Fruit fly (Drosophila melanogaster) whole organism, embryonic: Measurements from ENCODE around the gene CG5080.

Source experiments
- Ada2b ChIP-seq: fragments of 200-800 bp; sonication (Bioruptor generic); IDR thresholded peaks from 2 replicates; pipeline ENCODE4 v1.3.6; 2022; ENCODE audit warnings: missing biosample characterization, missing genetic modification characterization
- CG10267 ChIP-seq: fragments of 200-800 bp; sonication (Bioruptor generic); optimal IDR thresholded peaks from 2 replicates; lab custom pipeline; 2018; ENCODE audit warnings: missing biosample characterization, mild to moderate bottlenecking, missing genetic modification characterization, moderate library complexity
- CG10321 ChIP-seq: fragments of 200-800 bp; sonication (Bioruptor generic); IDR thresholded peaks from 2 replicates; pipeline ENCODE4 v1.3.6; 2022; ENCODE audit warnings: missing biosample characterization, missing genetic modification characterization
- CG10462 ChIP-seq: fragments of 200-800 bp; sonication (Bioruptor generic); optimal IDR thresholded peaks from 2 replicates; lab custom pipeline; 2016; ENCODE audit warnings: missing biosample characterization, missing genetic modification characterization
- CG12071 ChIP-seq: fragments of 200-800 bp; sonication (Bioruptor generic); optimal IDR thresholded peaks from 3 replicates; lab custom pipeline; 2018; ENCODE audit warnings: missing biosample characterization, mild to moderate bottlenecking, missing genetic modification characterization
- CG14014 ChIP-seq: fragments of 200-800 bp; sonication (Bioruptor generic); IDR thresholded peaks from 2 replicates; pipeline ENCODE4 v1.3.6; 2022; ENCODE audit warnings: missing biosample characterization, missing genetic modification characterization
- CG14441 ChIP-seq: fragments of 200-800 bp; sonication (Bioruptor generic); IDR thresholded peaks from 2 replicates; pipeline ENCODE4 v1.3.6; 2022; ENCODE audit warnings: missing biosample characterization, missing genetic modification characterization
- CG14860 ChIP-seq: fragments of 200-800 bp; sonication (Bioruptor generic); IDR thresholded peaks from 3 replicates; pipeline ENCODE4 v1.3.6; 2022; ENCODE audit warnings: missing biosample characterization, missing genetic modification characterization; ENCODE audit not compliant: partially characterized antibody
- CG15514 ChIP-seq: fragments of 200-800 bp; sonication (Bioruptor generic); optimal IDR thresholded peaks from 3 replicates; lab custom pipeline; 2017; ENCODE audit warnings: missing biosample characterization, missing genetic modification characterization, mild to moderate bottlenecking, moderate library complexity, missing genetic modification reagents
- CG1603 ChIP-seq: fragments of 200-800 bp; sonication (Bioruptor generic); optimal IDR thresholded peaks from 2 replicates; lab custom pipeline; 2019; ENCODE audit warnings: missing biosample characterization, mild to moderate bottlenecking, missing genetic modification characterization, moderate library complexity
- CG1647 ChIP-seq: fragments of 200-800 bp; sonication (Bioruptor generic); optimal IDR thresholded peaks from 3 replicates; lab custom pipeline; 2016; ENCODE audit warnings: missing biosample characterization, missing genetic modification characterization
- CG17328 ChIP-seq: fragments of 200-800 bp; sonication (Bioruptor generic); IDR thresholded peaks from 2 replicates; pipeline ENCODE4 v1.3.6; 2022; ENCODE audit warnings: missing biosample characterization, missing genetic modification characterization
- CG17912 ChIP-seq: fragments of 200-800 bp; sonication (Bioruptor generic); optimal IDR thresholded peaks from 2 replicates; lab custom pipeline; 2018; ENCODE audit warnings: missing biosample characterization, mild to moderate bottlenecking, missing genetic modification characterization
- CG31441 ChIP-seq: fragments of 200-800 bp; sonication (Bioruptor generic); IDR thresholded peaks from 2 replicates; pipeline ENCODE4 v1.3.6; 2022; ENCODE audit warnings: missing biosample characterization, missing genetic modification characterization
- CG32532 ChIP-seq: fragments of 200-800 bp; sonication (Bioruptor generic); IDR thresholded peaks from 2 replicates; pipeline ENCODE4 v1.3.6; 2022; ENCODE audit warnings: missing biosample characterization, missing genetic modification characterization
- CG32767 ChIP-seq: fragments of 200-800 bp; sonication (Bioruptor generic); IDR thresholded peaks from 2 replicates; pipeline ENCODE4 v1.3.6; 2022; ENCODE audit warnings: missing biosample characterization, missing genetic modification characterization
- CG3281 ChIP-seq: fragments of 200-800 bp; sonication (Bioruptor generic); optimal IDR thresholded peaks from 3 replicates; lab custom pipeline; 2017; ENCODE audit warnings: missing biosample characterization, mild to moderate bottlenecking, missing genetic modification characterization
- CG6654 ChIP-seq: fragments of 200-800 bp; sonication (Bioruptor generic); optimal IDR thresholded peaks from 2 replicates; lab custom pipeline; 2017; ENCODE audit warnings: missing biosample characterization, mild to moderate bottlenecking, missing genetic modification characterization
- CG6791 ChIP-seq: fragments of 200-800 bp; sonication (Bioruptor generic); IDR thresholded peaks from 3 replicates; pipeline ENCODE4 v1.3.6; 2022; ENCODE audit warnings: missing biosample characterization, missing genetic modification characterization; ENCODE audit not compliant: partially characterized antibody
- CG7556 ChIP-seq: fragments of 200-800 bp; sonication (Bioruptor generic); optimal IDR thresholded peaks from 2 replicates; lab custom pipeline; 2017; ENCODE audit warnings: missing biosample characterization, mild to moderate bottlenecking, missing genetic modification characterization
- CG7987 ChIP-seq: fragments of 200-800 bp; sonication (Bioruptor generic); optimal IDR thresholded peaks from 2 replicates; lab custom pipeline; 2018; ENCODE audit warnings: missing biosample characterization, mild to moderate bottlenecking, missing genetic modification characterization, moderate library complexity
- CoRest ChIP-seq: fragments of 200-800 bp; sonication (Bioruptor generic); optimal IDR thresholded peaks from 3 replicates; lab custom pipeline; 2018; ENCODE audit warnings: missing biosample characterization, mild to moderate bottlenecking, missing genetic modification characterization, moderate library complexity
- D19B ChIP-seq: fragments of 200-800 bp; sonication (Bioruptor generic); optimal IDR thresholded peaks from 2 replicates; lab custom pipeline; 2017; ENCODE audit warnings: missing biosample characterization, mild to moderate bottlenecking, missing genetic modification characterization
- Dref ChIP-seq: fragments of 200-800 bp; sonication (Bioruptor generic); IDR thresholded peaks from 2 replicates; pipeline ENCODE4 v1.3.6; 2022; ENCODE audit warnings: missing biosample characterization, missing genetic modification characterization
- Fer2 ChIP-seq: fragments of 200-800 bp; sonication (Bioruptor generic); optimal IDR thresholded peaks from 2 replicates; lab custom pipeline; 2018; ENCODE audit warnings: missing biosample characterization, mild to moderate bottlenecking, missing genetic modification characterization, moderate library complexity
- HLH54F ChIP-seq: fragments of 200-800 bp; sonication (Bioruptor generic); optimal IDR thresholded peaks from 3 replicates; lab custom pipeline; 2016; ENCODE audit warnings: missing biosample characterization, missing genetic modification characterization
- Hmx ChIP-seq: fragments of 200-800 bp; sonication (Bioruptor generic); optimal IDR thresholded peaks from 2 replicates; lab custom pipeline; 2016; ENCODE audit warnings: missing biosample characterization, missing genetic modification characterization
- Hr39 ChIP-seq: fragments of >200 bp; optimal IDR thresholded peaks from 2 replicates; lab custom pipeline; 2017
- Kr ChIP-seq: fragments of 200-800 bp; sonication (Bioruptor generic); optimal IDR thresholded peaks from 2 replicates; lab custom pipeline; 2017; ENCODE audit warnings: missing biosample characterization, mild to moderate bottlenecking, missing genetic modification characterization
- Oli ChIP-seq: fragments of 200-800 bp; sonication (Bioruptor generic); optimal IDR thresholded peaks from 2 replicates; lab custom pipeline; 2018; ENCODE audit warnings: missing biosample characterization, mild to moderate bottlenecking, missing genetic modification characterization, moderate library complexity
- Ptx1 ChIP-seq: fragments of 200-800 bp; sonication (Bioruptor generic); IDR thresholded peaks from 2 replicates; pipeline ENCODE4 v1.3.6; 2022; ENCODE audit warnings: missing biosample characterization, missing genetic modification characterization
- Sry-β ChIP-seq: fragments of 200-800 bp; sonication (Bioruptor generic); optimal IDR thresholded peaks from 2 replicates; lab custom pipeline; 2018; ENCODE audit warnings: missing biosample characterization, mild to moderate bottlenecking, missing genetic modification characterization, moderate library complexity
- Sry-δ ChIP-seq: fragments of 200-800 bp; sonication (Bioruptor generic); optimal IDR thresholded peaks from 2 replicates; lab custom pipeline; 2016; ENCODE audit warnings: missing biosample characterization, missing genetic modification characterization
- bab2 ChIP-seq: fragments of 200-800 bp; sonication (Bioruptor generic); optimal IDR thresholded peaks from 2 replicates; lab custom pipeline; 2016; ENCODE audit warnings: missing biosample characterization, missing genetic modification characterization
- btn ChIP-seq: fragments of 200-800 bp; sonication (Bioruptor generic); optimal IDR thresholded peaks from 2 replicates; lab custom pipeline; 2016; ENCODE audit warnings: missing biosample characterization, missing genetic modification characterization
- da ChIP-seq: fragments of 200-800 bp; sonication (Bioruptor generic); optimal IDR thresholded peaks from 2 replicates; lab custom pipeline; 2016; ENCODE audit warnings: missing biosample characterization, missing genetic modification characterization
- esg ChIP-seq: fragments of 200-800 bp; sonication (Bioruptor generic); conservative IDR thresholded peaks from 2 replicates; pipeline ENCODE4 v1.3.6; 2022; ENCODE audit warnings: missing biosample characterization, missing genetic modification characterization
- insv ChIP-seq, 2 experiments: fragments of 200-800 bp; sonication (Bioruptor generic); optimal IDR thresholded peaks; 3 replicates each; lab custom pipeline; 2016 to 2018; ENCODE audit warnings: missing biosample characterization in 2 of 2, missing genetic modification characterization in 2 of 2
- kni ChIP-seq: fragments of 200-800 bp; sonication (Bioruptor generic); optimal IDR thresholded peaks from 3 replicates; lab custom pipeline; 2017; ENCODE audit warnings: mild to moderate bottlenecking, missing biosample characterization, missing genetic modification reagents, missing genetic modification characterization
- lbe ChIP-seq: fragments of 200-800 bp; sonication (Bioruptor generic); optimal IDR thresholded peaks from 2 replicates; lab custom pipeline; 2016; ENCODE audit warnings: missing biosample characterization, mild to moderate bottlenecking, missing genetic modification characterization
- nau ChIP-seq: fragments of 200-800 bp; sonication (Bioruptor generic); optimal IDR thresholded peaks from 3 replicates; lab custom pipeline; 2017; ENCODE audit warnings: missing biosample characterization, mild to moderate bottlenecking, missing genetic modification characterization, missing genetic modification reagents
- pan ChIP-seq, 4 experiments: fragments of >200 bp in 3 of 4; fragments of 200-800 bp in 1 of 4; sonication (Bioruptor generic) in 1 of 4; optimal IDR thresholded peaks in 3 of 4; IDR thresholded peaks in 1 of 4; 2 replicates each; pipeline versions ENCODE4 v1.3.6 to Lab custom; 2017 to 2022; ENCODE audit warnings: missing biosample characterization in 2 of 4, missing genetic modification characterization in 2 of 4, mixed read lengths in 1 of 4
- pum ChIP-seq: fragments of 200-800 bp; sonication (Bioruptor generic); optimal IDR thresholded peaks from 2 replicates; lab custom pipeline; 2016; ENCODE audit warnings: missing biosample characterization, missing genetic modification characterization
- sd ChIP-seq: fragments of 200-800 bp; sonication (Bioruptor generic); optimal IDR thresholded peaks from 3 replicates; lab custom pipeline; 2018; ENCODE audit warnings: missing biosample characterization, mild to moderate bottlenecking, missing genetic modification characterization, moderate library complexity
- seq ChIP-seq: fragments of 200-800 bp; sonication (Bioruptor generic); IDR thresholded peaks from 2 replicates; pipeline ENCODE4 v1.3.6; 2022; ENCODE audit warnings: missing biosample characterization, missing genetic modification characterization
- so ChIP-seq: fragments of 200-800 bp; sonication (Bioruptor generic); IDR thresholded peaks from 3 replicates; pipeline ENCODE4 v1.3.6; 2022; ENCODE audit warnings: missing biosample characterization, missing genetic modification characterization
- sob ChIP-seq: fragments of 200-800 bp; sonication (Bioruptor generic); IDR thresholded peaks from 2 replicates; pipeline ENCODE4 v1.3.6; 2022; ENCODE audit warnings: missing biosample characterization, missing genetic modification characterization
- sug ChIP-seq: fragments of 200-800 bp; optimal IDR thresholded peaks from 2 replicates; lab custom pipeline; 2019; ENCODE audit warnings: missing biosample characterization, mild to moderate bottlenecking, missing genetic modification characterization, moderate library complexity
- tx ChIP-seq: fragments of 200-800 bp; sonication (Bioruptor generic); optimal IDR thresholded peaks from 2 replicates; lab custom pipeline; 2016; ENCODE audit warnings: missing biosample characterization, missing genetic modification characterization
- vvl ChIP-seq: fragments of 200-800 bp; sonication (Bioruptor generic); IDR thresholded peaks from 2 replicates; pipeline ENCODE4 v1.3.6; 2022; ENCODE audit warnings: missing biosample characterization, missing genetic modification characterization
- zfh1 ChIP-seq: fragments of 200-800 bp; sonication (Bioruptor generic); IDR thresholded peaks from 3 replicates; pipeline ENCODE4 v1.3.6; 2022; ENCODE audit warnings: missing biosample characterization, missing genetic modification characterization

The CG5080 gene

DNA sequence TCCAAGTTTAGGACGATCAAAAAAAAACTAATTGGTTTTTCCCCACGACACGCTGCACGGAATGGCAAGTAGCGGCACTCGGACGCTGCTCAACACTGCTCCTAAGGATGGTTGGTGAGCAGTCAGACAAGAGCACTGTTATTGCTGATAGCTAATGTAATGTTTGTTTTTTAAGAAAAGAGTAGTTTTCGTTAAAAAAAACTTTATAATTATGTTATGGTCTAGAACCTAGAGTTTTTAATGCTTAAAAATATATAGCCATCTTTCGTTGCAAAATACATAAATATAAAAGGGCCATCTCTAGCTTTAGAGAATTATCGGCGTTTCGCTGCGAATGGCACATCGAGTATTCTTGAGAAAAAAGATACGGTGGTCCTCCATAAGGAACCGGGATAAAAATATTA, 9.0 kb upstream of the CG5080 start, which contains the start of the genes Charon and CG4887 (continued):
- TF ChIP-seq Oli (tag; lab: Kevin White, UChicago) = no peak
- TF ChIP-seq vvl (GFP tag; lab: Robert Waterston, UW) = peak; percentile 86
- TF ChIP-seq tx (GFP tag; lab: Kevin White, UChicago) = peak; percentile 79
- TF ChIP-seq CG17328 (GFP tag; lab: Robert Waterston, UW) = peak; percentile 70
- TF ChIP-seq kni = no peak
- 0 out of 3 replicates have a peak, but pooled peaks have one; percentile 37 for TF ChIP-seq CG6791 (GFP tag; lab: Robert Waterston, UW)
- peak; percentile 79 for TF ChIP-seq CG15514 (GFP tag; lab: Kevin White, UChicago)
- TF ChIP-seq Kr (GFP tag; lab: Kevin White, UChicago) = no peak
- peak; percentile 92 for TF ChIP-seq CoRest (tag; lab: Kevin White, UChicago)
- TF ChIP-seq Dref (GFP tag; lab: Robert Waterston, UW) = peak; percentile 55
- no peak for TF ChIP-seq nau (GFP tag; lab: Kevin White, UChicago)
- peak; percentile 84 for TF ChIP-seq esg (GFP tag; lab: Robert Waterston, UW)
- TF ChIP-seq bab2 (GFP tag; lab: Kevin White, UChicago) = peak; percentile 89
- TF ChIP-seq Sry-β (GFP tag; lab: Kevin White, UChicago) = no peak
- TF ChIP-seq CG1647 (GFP tag; lab: Kevin White, UChicago) = peak; percentile 76
- TF ChIP-seq CG10321 = no peak
- TF ChIP-seq sug (tag; lab: Kevin White, UChicago) = no peak
- TF ChIP-seq Ada2b (GFP tag; lab: Robert Waterston, UW) = peak; percentile 65
- no peak for TF ChIP-seq lbe (GFP tag; lab: Kevin White, UChicago)
- TF ChIP-seq sd (tag; lab: Kevin White, UChicago) = no peak
- peak; percentile 11; the same call in 1 of the 3 replicates for TF ChIP-seq so
- TF ChIP-seq HLH54F (GFP tag; lab: Kevin White, UChicago) = peak; percentile 90
- TF ChIP-seq insv (GFP tag; optimal IDR thresholded peaks at IDR 0.05; lab: Kevin White, UChicago) = peak in 1 of 2 experiments; percentile 58
- no peak for TF ChIP-seq D19B (GFP tag; lab: Kevin White, UChicago)
- TF ChIP-seq CG32767 (GFP tag; lab: Robert Waterston, UW) = peak; percentile 49; the same call in 1 of the 2 replicates
- TF ChIP-seq pum = peak; percentile 90
- no peak for TF ChIP-seq CG7556 (GFP tag; lab: Kevin White, UChicago)
- TF ChIP-seq CG14860 (GFP tag; lab: Robert Waterston, UW) = peak; percentile 34; the same call in 1 of the 3 replicates
- peak; percentile 96 for TF ChIP-seq Sry-δ (GFP tag; lab: Kevin White, UChicago)
- TF ChIP-seq CG1603 (tag; lab: Kevin White, UChicago) = no peak
- TF ChIP-seq Hmx (GFP tag; lab: Kevin White, UChicago) = peak; percentile 53
- peak; percentile 82 for TF ChIP-seq CG32532 (GFP tag; lab: Robert Waterston, UW)
- peak; percentile 71 for TF ChIP-seq CG14014
- peak; percentile 80 for TF ChIP-seq CG3281 (GFP tag; lab: Kevin White, UChicago)
- TF ChIP-seq zfh1 (GFP tag; lab: Robert Waterston, UW) = peak; percentile 77
- TF ChIP-seq sob = peak; percentile 89
- no peak for TF ChIP-seq CG12071 (GFP tag; lab: Kevin White, UChicago)
- no peak for TF ChIP-seq pan (optimal IDR thresholded peaks at IDR 0.05; lab: Kevin White, UChicago)
- TF ChIP-seq pan (GFP tag; optimal IDR thresholded peaks at IDR 0.05 in 1 of 2, IDR thresholded peaks at IDR 0.05 in 1 of 2) = peak in 1 of 2 experiments; percentile 83
- TF ChIP-seq Ptx1 (GFP tag; lab: Robert Waterston, UW) = peak; percentile 85
- peak; percentile 19 for TF ChIP-seq CG17912 (GFP tag; lab: Kevin White, UChicago)
- peak; percentile 40 for TF ChIP-seq da (GFP tag; lab: Kevin White, UChicago)
- peak; percentile 79 for TF ChIP-seq Fer2 (tag; lab: Kevin White, UChicago)
- peak; percentile 16 for TF ChIP-seq CG6654 (GFP tag; lab: Kevin White, UChicago)
- TF ChIP-seq CG31441 (GFP tag; lab: Robert Waterston, UW) = no peak
- peak; percentile 97 for TF ChIP-seq CG10267 (tag; lab: Kevin White, UChicago)
- peak; percentile 35 for TF ChIP-seq CG7987 (GFP tag; lab: Kevin White, UChicago)
- no peak for TF ChIP-seq Hr39 (lab: Kevin White, UChicago)
- peak; percentile 78 for TF ChIP-seq CG14441
- TF ChIP-seq CG10462 = peak; percentile 77
- TF ChIP-seq seq (GFP tag; lab: Robert Waterston, UW) = peak; percentile 69
- no peak for TF ChIP-seq btn (GFP tag; lab: Kevin White, UChicago)
